Worm (Caenorhabditis elegans): Measurements from ENCODE around the gene dpy-18.

Gene dpy-18

ce11 chrIII:11371236-11371635, 6.5 kb downstream of the dpy-18 start (continued):
- TF ChIP-seq lin-13 (GFP tag; optimal IDR thresholded peaks at IDR 0.05) (peak; percentile 59), ceh-62 (tag; optimal IDR thresholded peaks at IDR 0.05) (no peak), nhr-10 (tag; optimal IDR thresholded peaks at IDR 0.05) (no peak), nhr-11 (tag; optimal IDR thresholded peaks at IDR 0.05) (peak; percentile 18)

- TF ChIP-seq Y75B8A.6 (GFP tag; IDR thresholded peaks at IDR 0.05) (no peak), daf-16 (GFP tag; optimal IDR thresholded peaks at IDR 0.05) (no peak), daf-16 (tag; optimal IDR thresholded peaks at IDR 0.05) (no peak), mxl-3 (GFP tag; optimal IDR thresholded peaks at IDR 0.05) (no peak), lin-38 (GFP tag; IDR thresholded peaks at IDR 0.05) (no peak), mep-1 (tag; optimal IDR thresholded peaks at IDR 0.05) (no peak), ama-1 (optimal IDR thresholded peaks at IDR 0.05) (no peak), nhr-76 (tag; optimal IDR thresholded peaks at IDR 0.05) (no peak), hmg-1.1 (GFP tag; IDR thresholded peaks at IDR 0.05) (no peak), aly-2 (tag; optimal IDR thresholded peaks at IDR 0.05) (no peak), F49E8.2 (tag; optimal IDR thresholded peaks at IDR 0.05; ENCODE audit: borderline replicate concordance) (no peak), ceh-44 (GFP tag; IDR thresholded peaks at IDR 0.05) (no peak), ctbp-1 (GFP tag; IDR thresholded peaks at IDR 0.05) (no peak), egl-27 (tag; optimal IDR thresholded peaks at IDR 0.05) (no peak), spr-1 (tag; optimal IDR thresholded peaks at IDR 0.05) (no peak), lin-13 (GFP tag; optimal IDR thresholded peaks at IDR 0.05) (no peak), set-16 (GFP tag; IDR thresholded peaks at IDR 0.05) (no peak), daf-12 (tag; optimal IDR thresholded peaks at IDR 0.05) (no peak), pha-4 (GFP tag; IDR thresholded peaks at IDR 0.05) (no peak), pha-4 (tag; optimal IDR thresholded peaks at IDR 0.05) (no peak), F44E2.7 (GFP tag; IDR thresholded peaks at IDR 0.05) (no peak)
These were observed 11.3 kb downstream of the dpy-18 start, which contains the start of gene T28D6.3 for ce11 chrIII:11366467-11366866. Gene T28D6.3 (plus strand): TSS chrIII:11366767.

- TF ChIP-seq snpc-4 (tag; optimal IDR thresholded peaks at IDR 0.05), result no peak
- TF ChIP-seq set-16 (GFP tag; IDR thresholded peaks at IDR 0.05), result peak; percentile 87
These were observed 14.9 kb downstream of the dpy-18 start for ce11 chrIII:11362915-11363314.

- TF ChIP-seq set-16 (GFP tag; IDR thresholded peaks at IDR 0.05) (peak; percentile 30), sdz-12 (GFP tag; optimal IDR thresholded peaks at IDR 0.05) (no peak), aha-1 (tag) (peak; percentile 60), spr-3 (GFP tag; optimal IDR thresholded peaks at IDR 0.05) (no peak)
These were observed 16.4 kb downstream of the dpy-18 start for ce11 chrIII:11361394-11361793.

ce11 chrIII:11360156-11360555, 17.6 kb downstream of the dpy-18 start, which contains the start of gene T28D6.4:
Gene T28D6.4 (plus strand): TSS chrIII:11360456.
- TF ChIP-seq T26A8.4 (GFP tag; IDR thresholded peaks at IDR 0.05) (no peak), nhr-6 (tag; optimal IDR thresholded peaks at IDR 0.05) (no peak), unc-62 (GFP tag; optimal IDR thresholded peaks at IDR 0.05 in 1 of 2) (peak in 1 of 2 experiments; percentile 36), unc-62 (tag; optimal IDR thresholded peaks at IDR 0.05) (no peak), dmd-6 (GFP tag; IDR thresholded peaks at IDR 0.05) (no peak), mep-1 (tag; optimal IDR thresholded peaks at IDR 0.05) (no peak)

ce11 chrIII:11359422-11359821, 18.4 kb downstream of the dpy-18 start:
- TF ChIP-seq F37D6.2 (tag; optimal IDR thresholded peaks at IDR 0.05) (no peak), nhr-77 (tag; optimal IDR thresholded peaks at IDR 0.05) (no peak), dve-1 (tag; optimal IDR thresholded peaks at IDR 0.05; ENCODE audit: insufficient read depth) (no peak)
